Worm (Caenorhabditis elegans): ENCODE results near the gene T22B7.7.
A peak's percentile ranks its signal among the peaks of the same experiment; 100 is the strongest.

The T22B7.7 gene

ce11 chrX:5645606-5646005 is 8.3 kb downstream of the T22B7.7 start (continued):
- TF ChIP-seq unc-62 (GFP tag; optimal IDR thresholded peaks at IDR 0.05 in 1 of 2) (peak in 1 of 2 experiments; percentile 82), unc-62 (tag; optimal IDR thresholded peaks at IDR 0.05) (no peak), F49E8.2 (tag; optimal IDR thresholded peaks at IDR 0.05; ENCODE audit: borderline replicate concordance) (no peak), nhr-41 (GFP tag; IDR thresholded peaks at IDR 0.05) (no peak), zip-2 (tag; optimal IDR thresholded peaks at IDR 0.05) (no peak), nhr-48 (tag; optimal IDR thresholded peaks at IDR 0.05) (peak; percentile 76), ZK337.2 (GFP tag; IDR thresholded peaks at IDR 0.05) (no peak), hlh-11 (tag; optimal IDR thresholded peaks at IDR 0.05) (peak; percentile 77), dmd-6 (GFP tag; IDR thresholded peaks at IDR 0.05) (peak; percentile 44)

ce11 chrX:5644112-5644511 is 9.8 kb downstream of the T22B7.7 start:
- TF ChIP-seq unc-62 (GFP tag; optimal IDR thresholded peaks at IDR 0.05 in 1 of 2), result peak in 1 of 2 experiments; percentile 62
- no peak for TF ChIP-seq unc-62 (tag; optimal IDR thresholded peaks at IDR 0.05)
- TF ChIP-seq F26F4.8 (GFP tag; conservative IDR thresholded peaks at IDR 0.05), result no peak
- no peak for TF ChIP-seq lsy-2 (tag; optimal IDR thresholded peaks at IDR 0.05)
- TF ChIP-seq nhr-48 (tag; optimal IDR thresholded peaks at IDR 0.05), result no peak
- TF ChIP-seq hlh-30 (tag; optimal IDR thresholded peaks at IDR 0.05; ENCODE audit: insufficient read depth), result no peak

- 0 out of 2 replicates have a peak, but pooled peaks have one; percentile 19 for TF ChIP-seq hmg-1.1 (GFP tag; IDR thresholded peaks at IDR 0.05)
- no peak for TF ChIP-seq saeg-2 (GFP tag; IDR thresholded peaks at IDR 0.05)
Measured at ce11 chrX:5641315-5641714, 12.6 kb downstream of the T22B7.7 start, which contains the start of gene T22B7.4. TSS of gene T22B7.4 (minus strand) at chrX:5641415.

- TF ChIP-seq ceh-44 (GFP tag; IDR thresholded peaks at IDR 0.05), result no peak
- peak; percentile 91 for TF ChIP-seq aha-1 (tag)
Measured at ce11 chrX:5639562-5639961, 14.3 kb downstream of the T22B7.7 start.

- TF ChIP-seq T26A8.4 (GFP tag; IDR thresholded peaks at IDR 0.05) (no peak), snpc-1.2 (GFP tag; IDR thresholded peaks at IDR 0.05) (no peak), ceh-28 (tag; optimal IDR thresholded peaks at IDR 0.05) (no peak), skn-1 (tag; optimal IDR thresholded peaks at IDR 0.05) (no peak), ceh-82 (tag; optimal IDR thresholded peaks at IDR 0.05) (no peak), pqm-1 (tag; optimal IDR thresholded peaks at IDR 0.05) (peak; percentile 56), madf-9 (GFP tag; conservative IDR thresholded peaks at IDR 0.05) (no peak)
Measured at ce11 chrX:5631626-5632025, 22.2 kb downstream of the T22B7.7 start, which contains the start of gene T22B7.8. TSS of gene T22B7.8 (plus strand) at chrX:5631926.

ce11 chrX:5631008-5631407 is 22.9 kb downstream of the T22B7.7 start:
- TF ChIP-seq lin-1 (GFP tag; IDR thresholded peaks at IDR 0.05), result no peak
- TF ChIP-seq nhr-28 (tag; optimal IDR thresholded peaks at IDR 0.05), result peak; percentile 49
- no peak for TF ChIP-seq spr-3 (GFP tag; optimal IDR thresholded peaks at IDR 0.05)
- TF ChIP-seq saeg-2 (GFP tag; IDR thresholded peaks at IDR 0.05), result no peak
- TF ChIP-seq daf-19 (GFP tag; conservative IDR thresholded peaks at IDR 0.05), result no peak
- no peak for TF ChIP-seq nhr-77 (tag; optimal IDR thresholded peaks at IDR 0.05)
- TF ChIP-seq zip-2 (tag; optimal IDR thresholded peaks at IDR 0.05), result no peak
- TF ChIP-seq egl-27 (tag; optimal IDR thresholded peaks at IDR 0.05), result no peak
- no peak for TF ChIP-seq pqm-1 (tag; optimal IDR thresholded peaks at IDR 0.05)
- TF ChIP-seq snpc-4 (tag; optimal IDR thresholded peaks at IDR 0.05), result no peak
- TF ChIP-seq mdt-29 (GFP tag; IDR thresholded peaks at IDR 0.05), result no peak
- TF ChIP-seq nhr-41 (GFP tag; IDR thresholded peaks at IDR 0.05), result no peak
- no peak for TF ChIP-seq rbr-2 (tag; optimal IDR thresholded peaks at IDR 0.05)
- no peak for TF ChIP-seq hmg-1.1 (GFP tag; IDR thresholded peaks at IDR 0.05)
- TF ChIP-seq lsy-2 (tag; optimal IDR thresholded peaks at IDR 0.05), result no peak
- TF ChIP-seq vab-7 (GFP tag; IDR thresholded peaks at IDR 0.05), result no peak
- TF ChIP-seq ceh-20 (GFP tag; IDR thresholded peaks at IDR 0.05), result no peak; the same call in 1 of the 2 replicates
- peak; percentile 0 for TF ChIP-seq hlh-11 (tag; optimal IDR thresholded peaks at IDR 0.05)
- no peak for TF ChIP-seq ceh-62 (tag; optimal IDR thresholded peaks at IDR 0.05)
- peak in 1 of 2 experiments; percentile 51 for TF ChIP-seq mdl-1 (tag; optimal IDR thresholded peaks at IDR 0.05)
- TF ChIP-seq unc-62 (GFP tag; optimal IDR thresholded peaks at IDR 0.05 in 1 of 2), result peak in 1 of 2 experiments; percentile 20
- no peak for TF ChIP-seq unc-62 (tag; optimal IDR thresholded peaks at IDR 0.05)
- TF ChIP-seq hif-1 (tag; optimal IDR thresholded peaks at IDR 0.05), result no peak
- no peak for TF ChIP-seq tag-97 (GFP tag; IDR thresholded peaks at IDR 0.05)
- no peak for TF ChIP-seq dmd-9 (GFP tag; IDR thresholded peaks at IDR 0.05)
- no peak for TF ChIP-seq fkh-10 (GFP tag; optimal IDR thresholded peaks at IDR 0.05)
- TF ChIP-seq nhr-237 (tag; optimal IDR thresholded peaks at IDR 0.05), result no peak
- no peak for TF ChIP-seq F44E2.7 (GFP tag; IDR thresholded peaks at IDR 0.05)

All from whole organism, L4 larva.